Worm (Caenorhabditis elegans): ENCODE data around the gene F55B11.6.

DNA sequence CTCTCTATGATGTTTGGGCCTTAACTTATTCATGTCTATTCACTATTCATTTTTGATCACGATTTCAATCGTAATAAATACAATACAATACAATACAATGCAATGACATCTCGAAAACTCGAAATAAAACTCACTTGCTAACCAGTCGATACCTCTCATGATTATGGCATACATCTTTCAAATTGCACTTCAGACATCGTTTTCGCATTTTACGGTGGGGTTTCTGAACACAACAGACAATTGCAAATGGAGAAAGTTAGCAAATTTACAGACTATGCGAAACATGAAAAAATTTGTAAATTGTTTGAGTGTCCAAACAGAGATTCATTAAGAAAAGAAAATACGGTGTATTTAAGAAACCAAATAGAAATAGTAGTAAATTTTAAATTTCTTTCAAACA lies 33.6 kb downstream of the F55B11.6 start, which contains the start of gene paqr-3:
- TF ChIP-seq lin-39 (tag; optimal IDR thresholded peaks at IDR 0.05) (no peak), aly-2 (tag; optimal IDR thresholded peaks at IDR 0.05) (no peak), ceh-9 (tag; optimal IDR thresholded peaks at IDR 0.05) (no peak), nhr-77 (tag; optimal IDR thresholded peaks at IDR 0.05) (no peak), R02D3.7 (tag; optimal IDR thresholded peaks at IDR 0.05) (no peak), nhr-25 (tag; optimal IDR thresholded peaks at IDR 0.05) (no peak), fkh-10 (GFP tag; optimal IDR thresholded peaks at IDR 0.05) (no peak), ceh-82 (tag; optimal IDR thresholded peaks at IDR 0.05) (no peak), elt-1 (tag; optimal IDR thresholded peaks at IDR 0.05) (no peak), pqm-1 (tag; optimal IDR thresholded peaks at IDR 0.05) (no peak), egl-27 (tag; optimal IDR thresholded peaks at IDR 0.05) (no peak)

Measured in whole organism, L3 larva.